Worm (Caenorhabditis elegans): ENCODE results near the gene F54E2.9.
"Not testable (repeated sequence)": the region's sequence is repeated elsewhere in the genome, so short reads cannot be mapped to it uniquely, and the experiment has no call there.

- TF ChIP-seq pbrm-1 (GFP tag; IDR thresholded peaks at IDR 0.05); nhr-27 (tag; optimal IDR thresholded peaks at IDR 0.05): not testable (repeated sequence)
Observed at ce11 chrV:2777395-2777794, 36.4 kb downstream of the F54E2.9 start.
